Fruit fly (Drosophila melanogaster) whole organism, embryonic: Measurements from ENCODE around the gene yellow-f.

Experiments used
- Ada2b ChIP-seq: fragments of 200-800 bp; sonication (Bioruptor generic); IDR thresholded peaks from 2 replicates; pipeline ENCODE4 v1.3.6; 2022; ENCODE audit warnings: missing biosample characterization, missing genetic modification characterization
- Bteb2 ChIP-seq: fragments of 200-800 bp; sonication (Bioruptor generic); optimal IDR thresholded peaks from 2 replicates; lab custom pipeline; 2016; ENCODE audit warnings: missing biosample characterization, missing genetic modification characterization
- CG11085 ChIP-seq: fragments of 200-800 bp; sonication (Bioruptor generic); IDR thresholded peaks from 2 replicates; pipeline ENCODE4 v1.3.6; 2022; ENCODE audit warnings: missing biosample characterization, missing genetic modification characterization
- CG1233 ChIP-seq: fragments of 200-800 bp; sonication (Bioruptor generic); optimal IDR thresholded peaks from 4 replicates; lab custom pipeline; 2018; ENCODE audit warnings: missing biosample characterization, mild to moderate bottlenecking, missing genetic modification characterization
- CG12659 ChIP-seq: fragments of 200-800 bp; sonication (Bioruptor generic); optimal IDR thresholded peaks from 3 replicates; lab custom pipeline; 2017; ENCODE audit warnings: mild to moderate bottlenecking, missing biosample characterization, missing genetic modification reagents, missing genetic modification characterization
- CG13287 ChIP-seq: fragments of 200-800 bp; sonication (Bioruptor generic); IDR thresholded peaks from 2 replicates; pipeline ENCODE4 v1.3.6; 2022; ENCODE audit warnings: missing biosample characterization, missing genetic modification characterization; ENCODE audit not compliant: partially characterized antibody
- CG13424 ChIP-seq: fragments of 200-800 bp; sonication (Bioruptor generic); optimal IDR thresholded peaks from 2 replicates; lab custom pipeline; 2019; ENCODE audit warnings: missing biosample characterization, mild to moderate bottlenecking, missing genetic modification characterization, moderate library complexity
- CG14441 ChIP-seq: fragments of 200-800 bp; sonication (Bioruptor generic); IDR thresholded peaks from 2 replicates; pipeline ENCODE4 v1.3.6; 2022; ENCODE audit warnings: missing biosample characterization, missing genetic modification characterization
- CG14710 ChIP-seq: fragments of 200-800 bp; sonication (Bioruptor generic); optimal IDR thresholded peaks from 3 replicates; lab custom pipeline; 2019; ENCODE audit warnings: missing biosample characterization, mild to moderate bottlenecking, missing genetic modification characterization, moderate library complexity
- CG14860 ChIP-seq: fragments of 200-800 bp; sonication (Bioruptor generic); IDR thresholded peaks from 3 replicates; pipeline ENCODE4 v1.3.6; 2022; ENCODE audit warnings: missing biosample characterization, missing genetic modification characterization; ENCODE audit not compliant: partially characterized antibody
- CG15514 ChIP-seq: fragments of 200-800 bp; sonication (Bioruptor generic); optimal IDR thresholded peaks from 3 replicates; lab custom pipeline; 2017; ENCODE audit warnings: missing biosample characterization, missing genetic modification characterization, mild to moderate bottlenecking, moderate library complexity, missing genetic modification reagents
- CG17612 ChIP-seq: fragments of 200-800 bp; sonication (Bioruptor generic); IDR thresholded peaks from 2 replicates; pipeline ENCODE4 v1.3.6; 2022; ENCODE audit warnings: missing biosample characterization, missing genetic modification characterization
- CG1792 ChIP-seq: fragments of 200-800 bp; sonication (Bioruptor generic); optimal IDR thresholded peaks from 2 replicates; lab custom pipeline; 2016; ENCODE audit warnings: missing biosample characterization, missing genetic modification characterization
- CG18011 ChIP-seq: fragments of 200-800 bp; sonication (Bioruptor generic); optimal IDR thresholded peaks from 2 replicates; lab custom pipeline; 2017; ENCODE audit warnings: missing biosample characterization, missing genetic modification characterization, mild to moderate bottlenecking, moderate library complexity, missing genotype
- CG18262 ChIP-seq: fragments of 200-800 bp; optimal IDR thresholded peaks from 3 replicates; lab custom pipeline; 2019; ENCODE audit warnings: missing biosample characterization, mild to moderate bottlenecking, missing genetic modification characterization, moderate library complexity
- CG2199 ChIP-seq: fragments of 200-800 bp; sonication (Bioruptor generic); IDR thresholded peaks from 3 replicates; pipeline ENCODE4 v1.3.6; 2022; ENCODE audit warnings: missing biosample characterization, missing genetic modification characterization
- CG3163 ChIP-seq: fragments of 200-800 bp; sonication (Bioruptor generic); optimal IDR thresholded peaks from 3 replicates; lab custom pipeline; 2016; ENCODE audit warnings: missing biosample characterization, missing genetic modification characterization
- CG3838 ChIP-seq: fragments of 200-800 bp; sonication (Bioruptor generic); optimal IDR thresholded peaks from 3 replicates; lab custom pipeline; 2016; ENCODE audit warnings: missing biosample characterization, missing genetic modification characterization
- CG7786 ChIP-seq: fragments of 200-800 bp; sonication (Bioruptor generic); optimal IDR thresholded peaks from 2 replicates; lab custom pipeline; 2016; ENCODE audit warnings: missing biosample characterization, missing genetic modification characterization
- CG8290 ChIP-seq, 3 experiments: fragments of 200-800 bp; sonication (Bioruptor generic); optimal IDR thresholded peaks; 2 replicates each; lab custom pipeline; 2016 to 2019; ENCODE audit warnings: missing biosample characterization in 3 of 3, missing genetic modification characterization in 3 of 3, mild to moderate bottlenecking in 2 of 3, moderate library complexity in 1 of 3
- Camta ChIP-seq: fragments of 200-800 bp; sonication (Bioruptor generic); optimal IDR thresholded peaks from 2 replicates; lab custom pipeline; 2016; ENCODE audit warnings: missing biosample characterization, missing genetic modification characterization
- Deaf1 ChIP-seq: fragments of 200-800 bp; optimal IDR thresholded peaks from 3 replicates; lab custom pipeline; 2019; ENCODE audit warnings: missing biosample characterization, mild to moderate bottlenecking, missing genetic modification characterization, moderate library complexity
- Doc3 ChIP-seq: fragments of 200-800 bp; sonication (Bioruptor generic); IDR thresholded peaks from 3 replicates; pipeline ENCODE4 v1.3.6; 2022; ENCODE audit warnings: missing biosample characterization, missing genetic modification characterization; ENCODE audit not compliant: partially characterized antibody
- Ets65A ChIP-seq: fragments of 200-800 bp; sonication (Bioruptor generic); peaks from one replicate; lab custom pipeline; 2016; ENCODE audit warnings: missing biosample characterization, missing genetic modification characterization
- Fer3 ChIP-seq: fragments of 200-800 bp; sonication (Bioruptor generic); optimal IDR thresholded peaks from 2 replicates; lab custom pipeline; 2018; ENCODE audit warnings: missing biosample characterization, mild to moderate bottlenecking, missing genetic modification characterization, moderate library complexity
- Hmr ChIP-seq: fragments of 200-800 bp; sonication (Bioruptor generic); optimal IDR thresholded peaks from 3 replicates; lab custom pipeline; 2017; ENCODE audit warnings: mild to moderate bottlenecking, missing biosample characterization, missing genetic modification reagents, missing genetic modification characterization
- Kr ChIP-seq: fragments of 200-800 bp; sonication (Bioruptor generic); optimal IDR thresholded peaks from 2 replicates; lab custom pipeline; 2017; ENCODE audit warnings: missing biosample characterization, mild to moderate bottlenecking, missing genetic modification characterization
- Max ChIP-seq: fragments of 200-800 bp; sonication (Bioruptor generic); optimal IDR thresholded peaks from 2 replicates; lab custom pipeline; 2016; ENCODE audit warnings: missing biosample characterization, mild to moderate bottlenecking, missing genetic modification characterization
- Oaz ChIP-seq: fragments of 200-800 bp; sonication (Bioruptor generic); IDR thresholded peaks from 2 replicates; pipeline ENCODE4 v1.3.6; 2022; ENCODE audit warnings: missing biosample characterization, missing genetic modification characterization
- Sin3A ChIP-seq: fragments of >200 bp; optimal IDR thresholded peaks from 2 replicates; lab custom pipeline; 2018
- Trl ChIP-seq, 3 experiments: fragments of >200 bp in 2 of 3; fragments of 200-800 bp in 1 of 3; sonication (Bioruptor generic) in 1 of 3; optimal IDR thresholded peaks; 2 replicates in 1 of 3; 3 replicates in 2 of 3; lab custom pipeline; 2016 to 2017; ENCODE audit warnings: missing biosample characterization in 1 of 3, missing genetic modification characterization in 1 of 3
- Vsx1 ChIP-seq: fragments of 200-800 bp; sonication (Bioruptor generic); optimal IDR thresholded peaks from 2 replicates; lab custom pipeline; 2017; ENCODE audit warnings: missing biosample characterization, mild to moderate bottlenecking, missing genetic modification characterization, missing genetic modification reagents
- ash1 ChIP-seq: fragments of 200-800 bp; sonication (Bioruptor generic); optimal IDR thresholded peaks from 2 replicates; lab custom pipeline; 2018; ENCODE audit warnings: missing biosample characterization, mild to moderate bottlenecking, missing genetic modification characterization
- az2 ChIP-seq: fragments of 200-800 bp; sonication (Bioruptor generic); optimal IDR thresholded peaks from 3 replicates; lab custom pipeline; 2016; ENCODE audit warnings: missing biosample characterization, missing genetic modification characterization
- dati ChIP-seq: fragments of 200-800 bp; sonication (Bioruptor generic); IDR thresholded peaks from 2 replicates; pipeline ENCODE4 v1.3.6; 2022; ENCODE audit warnings: missing biosample characterization, missing genetic modification characterization
- dimm ChIP-seq: fragments of 200-800 bp; sonication (Bioruptor generic); IDR thresholded peaks from 2 replicates; pipeline ENCODE4 v1.3.6; 2022; ENCODE audit warnings: missing biosample characterization, missing genetic modification characterization
- dpn ChIP-seq, 2 experiments: fragments of 200-800 bp; sonication (Bioruptor generic); optimal IDR thresholded peaks; 3 replicates each; lab custom pipeline; 2016; ENCODE audit warnings: missing biosample characterization in 2 of 2, missing genetic modification characterization in 2 of 2
- fd64A ChIP-seq: fragments of 200-800 bp; sonication (Bioruptor generic); optimal IDR thresholded peaks from 3 replicates; lab custom pipeline; 2018; ENCODE audit warnings: missing biosample characterization, mild to moderate bottlenecking, missing genetic modification characterization
- gfzf ChIP-seq: fragments of 200-800 bp; sonication (Bioruptor generic); optimal IDR thresholded peaks from 2 replicates; lab custom pipeline; 2016; ENCODE audit warnings: missing biosample characterization, mild to moderate bottlenecking, missing genetic modification characterization, moderate library complexity
- grn ChIP-seq: fragments of 200-800 bp; sonication (Bioruptor generic); optimal IDR thresholded peaks from 3 replicates; lab custom pipeline; 2017; ENCODE audit warnings: missing biosample characterization, missing genetic modification characterization
- gsb ChIP-seq: fragments of 200-800 bp; sonication (Bioruptor generic); IDR thresholded peaks from 2 replicates; pipeline ENCODE4 v1.3.6; 2022; ENCODE audit warnings: missing biosample characterization, missing genetic modification characterization
- insv ChIP-seq, 2 experiments: fragments of 200-800 bp; sonication (Bioruptor generic); optimal IDR thresholded peaks; 3 replicates each; lab custom pipeline; 2016 to 2018; ENCODE audit warnings: missing biosample characterization in 2 of 2, missing genetic modification characterization in 2 of 2
- lmd ChIP-seq: fragments of 200-800 bp; sonication (Bioruptor generic); IDR thresholded peaks from 2 replicates; pipeline ENCODE4 v1.3.6; 2022; ENCODE audit warnings: missing biosample characterization, missing genetic modification characterization
- row ChIP-seq: fragments of 200-800 bp; sonication (Bioruptor generic); IDR thresholded peaks from 3 replicates; pipeline ENCODE4 v1.3.6; 2022; ENCODE audit warnings: missing biosample characterization, missing genetic modification characterization
- so ChIP-seq: fragments of 200-800 bp; sonication (Bioruptor generic); IDR thresholded peaks from 3 replicates; pipeline ENCODE4 v1.3.6; 2022; ENCODE audit warnings: missing biosample characterization, missing genetic modification characterization
- ssp ChIP-seq: fragments of 200-800 bp; sonication (Bioruptor generic); IDR thresholded peaks from 2 replicates; pipeline ENCODE4 v1.3.6; 2022; ENCODE audit warnings: missing biosample characterization, missing genetic modification characterization
- ttk ChIP-seq: fragments of 200-800 bp; sonication (Bioruptor generic); IDR thresholded peaks from 2 replicates; pipeline ENCODE4 v2.1.2; 2022; ENCODE audit warnings: missing biosample characterization, missing genetic modification characterization
- wdn ChIP-seq: fragments of 200-800 bp; sonication (Bioruptor generic); IDR thresholded peaks from 2 replicates; pipeline ENCODE4 v1.3.6; 2022; ENCODE audit warnings: missing biosample characterization, missing genetic modification characterization

yellow-f gene

DNA sequence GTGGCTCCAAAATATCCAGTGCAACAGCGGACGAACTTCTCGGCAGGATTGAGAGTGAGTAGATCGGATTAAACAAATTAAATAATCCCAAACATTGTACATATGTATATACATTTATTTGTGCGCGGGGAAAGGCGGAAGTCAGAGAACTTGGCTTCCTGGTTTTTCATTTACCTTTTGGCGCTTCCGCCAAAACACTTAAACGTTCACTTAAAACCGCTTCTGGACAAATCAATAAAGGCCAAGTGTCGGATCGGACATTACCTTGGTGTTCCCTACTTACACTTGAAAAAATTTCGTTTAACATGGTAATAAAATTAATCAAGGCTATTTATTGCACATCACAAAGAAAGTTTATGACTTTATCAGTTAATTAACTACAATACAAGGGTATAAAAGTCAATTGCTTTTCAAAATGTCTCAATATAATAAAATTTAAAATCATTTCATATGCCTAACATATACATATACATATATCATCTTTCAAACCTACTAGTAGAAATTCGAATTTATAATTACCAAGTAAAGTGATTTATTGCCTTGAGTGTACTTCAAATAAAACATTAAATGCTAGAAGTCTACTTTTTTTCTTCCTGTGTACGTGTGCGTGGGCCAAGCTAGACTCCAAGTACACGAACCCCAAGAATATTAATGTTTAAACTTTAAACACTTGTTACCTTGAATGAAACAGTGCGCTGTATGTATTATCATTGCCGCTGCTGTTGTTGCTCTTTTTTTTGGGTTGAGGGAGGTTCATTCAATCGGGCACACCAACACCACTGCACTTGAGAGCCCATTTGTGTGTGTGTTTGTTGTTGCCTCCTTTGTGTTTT is 11.5 kb downstream of the yellow-f start (continued):
- TF ChIP-seq dpn (GFP tag; optimal IDR thresholded peaks at IDR 0.05; lab: Kevin White, UChicago) (peak; percentile 38 to 41), CG17612 (GFP tag; lab: Robert Waterston, UW) (no peak), Max (GFP tag; lab: Kevin White, UChicago) (peak; percentile 35), Camta (peak; percentile 26), fd64A (GFP tag; lab: Kevin White, UChicago) (no peak), grn (GFP tag; lab: Kevin White, UChicago) (no peak), Bteb2 (peak; percentile 29), Sin3A (lab: Kevin White, UChicago) (no peak), CG11085 (no peak), CG15514 (GFP tag; lab: Kevin White, UChicago) (peak; percentile 40), Kr (GFP tag; lab: Kevin White, UChicago) (no peak), CG1233 (GFP tag; lab: Kevin White, UChicago) (peak; percentile 11), Ets65A (GFP tag; lab: Kevin White, UChicago) (peak; percentile 18), Doc3 (no peak), CG3838 (GFP tag; lab: Kevin White, UChicago) (peak; percentile 43), CG13424 (tag; lab: Kevin White, UChicago) (peak; percentile 69), insv (GFP tag; optimal IDR thresholded peaks at IDR 0.05; lab: Kevin White, UChicago) (no peak), CG3163 (GFP tag; lab: Kevin White, UChicago) (no peak), dati (GFP tag; lab: Robert Waterston, UW) (no peak), gfzf (no peak), CG13287 (GFP tag; lab: Robert Waterston, UW) (no peak), CG18262 (tag; lab: Kevin White, UChicago) (peak; percentile 77), CG14710 (tag; lab: Kevin White, UChicago) (peak; percentile 59), ttk (GFP tag; lab: Robert Waterston, UW) (no peak), Oaz (GFP tag; lab: Robert Waterston, UW) (0 out of 2 replicates have a peak, but pooled peaks have one; percentile 14), CG7786 (GFP tag; lab: Kevin White, UChicago) (no peak), ssp (no peak), CG1792 (GFP tag; lab: Kevin White, UChicago) (no peak), CG8290 (GFP tag; optimal IDR thresholded peaks at IDR 0.05; lab: Kevin White, UChicago) (no peak), CG8290 (tag; optimal IDR thresholded peaks at IDR 0.05; lab: Kevin White, UChicago) (peak in 1 of 2 experiments; percentile 48), Fer3 (tag; lab: Kevin White, UChicago) (peak; percentile 72), CG18011 (GFP tag; lab: Kevin White, UChicago) (peak; percentile 9), lmd (peak; percentile 62), CG14441 (GFP tag; lab: Robert Waterston, UW) (peak; percentile 50), az2 (GFP tag; lab: Kevin White, UChicago) (peak; percentile 64), Deaf1 (peak; percentile 60), row (peak; percentile 60; the same call in 2 of the 3 replicates), ash1 (no peak), CG14860 (GFP tag; lab: Robert Waterston, UW) (no peak), CG12659 (peak; percentile 41), so (GFP tag; lab: Robert Waterston, UW) (0 out of 3 replicates have a peak, but pooled peaks have one; percentile 40), dimm (GFP tag; lab: Robert Waterston, UW) (peak; percentile 30; the same call in 1 of the 2 replicates), Trl (optimal IDR thresholded peaks at IDR 0.05; lab: Kevin White, UChicago) (no peak), Trl (GFP tag; optimal IDR thresholded peaks at IDR 0.05; lab: Kevin White, UChicago) (peak; percentile 40), Ada2b (peak; percentile 54), gsb (GFP tag; lab: Robert Waterston, UW) (peak; percentile 25; the same call in 1 of the 2 replicates), Hmr (GFP tag; lab: Kevin White, UChicago) (peak; percentile 44), wdn (GFP tag; lab: Robert Waterston, UW) (no peak; the same call in 1 of the 2 replicates), Vsx1 (peak; percentile 32), CG2199 (GFP tag; lab: Robert Waterston, UW) (peak; percentile 25; the same call in 1 of the 3 replicates)
